Worm (Caenorhabditis elegans) whole organism, young adult: ENCODE data around the gene K01G12.3.

Experiments used
- F39B2.1 ChIP-seq: fragments of 200-800 bp; sonication (Bioruptor generic); IDR thresholded peaks from 2 replicates; pipeline ENCODE4 v1.3.6; 2022; ENCODE audit warnings: missing genetic modification reagents, missing genetic modification characterization, missing compliant biosample characterization
- akir-1 ChIP-seq: fragments of 200-800 bp; sonication (Bioruptor generic); optimal IDR thresholded peaks from 2 replicates; lab custom pipeline; 2018; ENCODE audit warnings: mild to moderate bottlenecking, missing genetic modification characterization, moderate library complexity, missing compliant biosample characterization
- nhr-27 ChIP-seq: fragments of 200-800 bp; sonication (Bioruptor generic); optimal IDR thresholded peaks from 2 replicates; lab custom pipeline; 2018; ENCODE audit warnings: mild to moderate bottlenecking, missing genetic modification characterization, moderate library complexity, missing compliant biosample characterization
- snpc-1.1 ChIP-seq: sonication (generic microtip); optimal IDR thresholded peaks from 2 replicates; lab custom pipeline; 2017; ENCODE audit warnings: missing genetic modification characterization, mild to moderate bottlenecking, missing compliant biosample characterization, antibody characterized with exemption, moderate library complexity, missing genotype, missing genetic modification reagents; ENCODE audit not compliant: insufficient read depth
- snpc-4 ChIP-seq, 5 experiments: fragments of 150-350 bp in 1 of 5; sonication (generic microtip) in 4 of 5; optimal IDR thresholded peaks; 2 replicates each; lab custom pipeline; 2014 to 2018; ENCODE audit warnings: missing genetic modification characterization in 5 of 5, missing biosample characterization in 3 of 5, antibody characterized with exemption in 2 of 5, mild to moderate bottlenecking in 2 of 5, missing compliant biosample characterization in 2 of 5, missing genotype in 2 of 5, moderate library complexity in 2 of 5, missing genetic modification reagents in 1 of 5
- tbx-9 ChIP-seq: sonication (generic microtip); optimal IDR thresholded peaks from 2 replicates; lab custom pipeline; 2016; ENCODE audit warnings: borderline replicate concordance, missing genetic modification characterization, inconsistent platforms, missing compliant biosample characterization
- unc-130 ChIP-seq: sonication (generic microtip); optimal IDR thresholded peaks from 2 replicates; lab custom pipeline; 2016; ENCODE audit warnings: missing genetic modification reagents, missing genetic modification characterization, missing compliant biosample characterization

DNA sequence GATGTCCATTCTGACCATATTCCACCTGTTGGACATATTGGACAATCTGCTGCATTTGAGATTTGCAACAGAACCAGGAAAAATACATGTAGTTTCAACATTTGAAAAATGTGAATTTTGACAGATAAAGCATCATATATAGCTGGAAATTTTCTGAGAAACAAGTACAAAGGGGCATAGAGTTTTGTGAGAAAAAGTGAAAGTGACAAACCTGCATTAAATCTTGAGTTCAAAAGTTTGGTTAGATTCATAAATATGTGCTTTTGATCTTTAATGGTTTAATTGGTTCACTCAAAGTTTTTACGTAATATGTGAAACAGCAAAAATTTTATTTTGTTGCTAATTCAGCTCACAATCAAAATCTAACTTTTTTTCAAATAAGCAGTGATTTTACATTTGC, 34.8 kb downstream of the K01G12.3 start, which contains the start of gene F02H6.7:
- TF ChIP-seq akir-1 (GFP tag; lab: Kevin White, UChicago) (no peak), tbx-9 (tag; lab: Kevin White, UChicago) (no peak), snpc-1.1 (tag; lab: Kevin White, UChicago) (no peak), nhr-27 (tag; lab: Kevin White, UChicago) (no peak), snpc-4 (GFP tag; optimal IDR thresholded peaks at IDR 0.05; lab: Kevin White, UChicago) (no peak), snpc-4 (tag; optimal IDR thresholded peaks at IDR 0.05; lab: Kevin White, UChicago) (no peak), unc-130 (GFP tag; lab: Kevin White, UChicago) (no peak), F39B2.1 (no peak)
